Fruit fly (Drosophila melanogaster) Kc167 (cell line): ENCODE data around the gene CG46394.
"Not testable (repeated sequence)": the region's sequence is repeated elsewhere in the genome, so short reads cannot be mapped to it uniquely, and the experiment has no call there.

ENCODE experiments used
- Myc ChIP-seq: fragments of >200 bp; optimal IDR thresholded peaks from 2 replicates; lab custom pipeline; 2017; ENCODE audit warnings: missing external identifiers
- h ChIP-seq: fragments of >200 bp; optimal IDR thresholded peaks from 3 replicates; lab custom pipeline; 2018; ENCODE audit warnings: missing external identifiers
- insv ChIP-seq: fragments of >200 bp; optimal IDR thresholded peaks from 3 replicates; lab custom pipeline; 2018; ENCODE audit warnings: missing external identifiers
- psq ChIP-seq: fragments of >200 bp; optimal IDR thresholded peaks from 2 replicates; lab custom pipeline; 2017; ENCODE audit warnings: missing external identifiers
- ttk ChIP-seq: sonication (Bioruptor generic); optimal IDR thresholded peaks from 2 replicates; lab custom pipeline; 2017; ENCODE audit warnings: missing external identifiers

dm6 chr3L:11576944-11577343 is 23.2 kb upstream of the CG46394 start, which contains the start of gene CG33489:
- TF ChIP-seq h (lab: Kevin White, UChicago); psq (lab: Kevin White, UChicago); Myc (lab: Kevin White, UChicago); ttk (lab: Kevin White, UChicago); insv: not testable (repeated sequence)
